2 worm cellular contexts compared by ENCODE assay signal in genomic region chrII:11591558-11591957, ce11.
TF ChIP-seq lines count a peak whose summit lies in the region.

No protein-coding gene starts in this region.

TF ChIP-seq in whole organism, L4 larva, 104 proteins besides CTCF, POLR2A, EP300 and RAD21:
- TF ChIP-seq aha-1 (tag; lab: Kevin White, UChicago) = peak; percentile 69
- no peak for TF ChIP-seq lsy-2 (tag; optimal IDR thresholded peaks at IDR 0.05; lab: Kevin White, UChicago)
- TF ChIP-seq daf-12 (tag; optimal IDR thresholded peaks at IDR 0.05; lab: Kevin White, UChicago) = no peak
- no peak for TF ChIP-seq ama-1 (optimal IDR thresholded peaks at IDR 0.05; lab: Kevin White, UChicago)

TF ChIP-seq in whole organism, young adult, 124 proteins besides CTCF, POLR2A, EP300 and RAD21:
- TF ChIP-seq cebp-1 (GFP tag; IDR thresholded peaks at IDR 0.05; lab: Robert Waterston, UW) (no peak), cebp-1 (tag; optimal IDR thresholded peaks at IDR 0.05; lab: Kevin White, UChicago) (peak; percentile 35), madf-8 (GFP tag; conservative IDR thresholded peaks at IDR 0.05; lab: Robert Waterston, UW) (no peak), ccch-3 (GFP tag; optimal IDR thresholded peaks at IDR 0.05; lab: Kevin White, UChicago) (no peak), F55B11.4 (tag; optimal IDR thresholded peaks at IDR 0.05; lab: Kevin White, UChicago; ENCODE audit: borderline replicate concordance, insufficient read depth) (no peak), lsl-1 (GFP tag; optimal IDR thresholded peaks at IDR 0.05; lab: Kevin White, UChicago) (peak; percentile 53), T07F8.4 (tag; optimal IDR thresholded peaks at IDR 0.05; lab: Kevin White, UChicago) (no peak), C17E4.6 (GFP tag; IDR thresholded peaks at IDR 0.05; lab: Robert Waterston, UW) (no peak), lag-1 (GFP tag; IDR thresholded peaks at IDR 0.05; lab: Robert Waterston, UW) (no peak), rec-8 (tag; optimal IDR thresholded peaks at IDR 0.05; lab: Kevin White, UChicago) (no peak), attf-6 (GFP tag; IDR thresholded peaks at IDR 0.05; lab: Robert Waterston, UW) (no peak), nfya-2 (GFP tag; IDR thresholded peaks at IDR 0.05; lab: Robert Waterston, UW) (no peak), B0035.1 (tag; optimal IDR thresholded peaks at IDR 0.05; lab: Kevin White, UChicago) (no peak), Y56A3A.18 (GFP tag; IDR thresholded peaks at IDR 0.05; lab: Robert Waterston, UW) (no peak)
TF ChIP-seq in whole organism, young adult: peak in this region for 2.
